Fruit fly (Drosophila melanogaster) whole organism, embryonic: ENCODE data around the gene CG6168.

Source experiments
- Antp ChIP-seq: fragments of 200-800 bp; sonication (Bioruptor generic); optimal IDR thresholded peaks from 3 replicates; lab custom pipeline; 2016; ENCODE audit warnings: missing biosample characterization, missing genetic modification characterization
- BEAF-32 ChIP-seq: fragments of 200-800 bp; sonication (Bioruptor generic); optimal IDR thresholded peaks from 3 replicates; lab custom pipeline; 2017; ENCODE audit warnings: missing biosample characterization, missing genetic modification characterization, mild to moderate bottlenecking, moderate library complexity, missing genetic modification reagents
- Bgb ChIP-seq: fragments of 200-800 bp; sonication (Bioruptor generic); IDR thresholded peaks from 2 replicates; pipeline ENCODE4 v1.3.6; 2022; ENCODE audit warnings: missing biosample characterization, missing genetic modification characterization; ENCODE audit not compliant: partially characterized antibody
- CG10147 ChIP-seq: fragments of 200-800 bp; sonication (Bioruptor generic); optimal IDR thresholded peaks from 2 replicates; lab custom pipeline; 2019; ENCODE audit warnings: missing biosample characterization, mild to moderate bottlenecking, missing genetic modification characterization, moderate library complexity
- CG10321 ChIP-seq: fragments of 200-800 bp; sonication (Bioruptor generic); IDR thresholded peaks from 2 replicates; pipeline ENCODE4 v1.3.6; 2022; ENCODE audit warnings: missing biosample characterization, missing genetic modification characterization
- CG12155 ChIP-seq: fragments of 200-800 bp; sonication (Bioruptor generic); optimal IDR thresholded peaks from 3 replicates; lab custom pipeline; 2016; ENCODE audit warnings: missing biosample characterization, missing genetic modification characterization
- CG12236 ChIP-seq: fragments of 200-800 bp; sonication (Bioruptor generic); optimal IDR thresholded peaks from 2 replicates; lab custom pipeline; 2016; ENCODE audit warnings: missing biosample characterization, missing genetic modification characterization
- CG15011 ChIP-seq: fragments of 200-800 bp; sonication (Bioruptor generic); optimal IDR thresholded peaks from 3 replicates; lab custom pipeline; 2018; ENCODE audit warnings: missing biosample characterization, mild to moderate bottlenecking, missing genetic modification characterization
- CG2120 ChIP-seq: fragments of 200-800 bp; sonication (Bioruptor generic); optimal IDR thresholded peaks from 3 replicates; lab custom pipeline; 2016; ENCODE audit warnings: missing biosample characterization, missing genetic modification characterization
- CG2202 ChIP-seq: fragments of 200-800 bp; sonication (Bioruptor generic); optimal IDR thresholded peaks from 2 replicates; lab custom pipeline; 2018; ENCODE audit warnings: missing biosample characterization, mild to moderate bottlenecking, missing genetic modification characterization
- CG3281 ChIP-seq: fragments of 200-800 bp; sonication (Bioruptor generic); optimal IDR thresholded peaks from 3 replicates; lab custom pipeline; 2017; ENCODE audit warnings: missing biosample characterization, mild to moderate bottlenecking, missing genetic modification characterization
- CG7928 ChIP-seq: fragments of 200-800 bp; sonication (Bioruptor generic); optimal IDR thresholded peaks from 2 replicates; lab custom pipeline; 2017; ENCODE audit warnings: missing biosample characterization, mild to moderate bottlenecking, missing genetic modification characterization
- CG7963 ChIP-seq: fragments of 200-800 bp; sonication (Bioruptor generic); IDR thresholded peaks from 3 replicates; pipeline ENCODE4 v1.3.6; 2022; ENCODE audit warnings: missing biosample characterization, missing genetic modification characterization; ENCODE audit not compliant: partially characterized antibody
- CG8290 ChIP-seq, 3 experiments: fragments of 200-800 bp; sonication (Bioruptor generic); optimal IDR thresholded peaks; 2 replicates each; lab custom pipeline; 2016 to 2019; ENCODE audit warnings: missing biosample characterization in 3 of 3, missing genetic modification characterization in 3 of 3, mild to moderate bottlenecking in 2 of 3, moderate library complexity in 1 of 3
- CG8478 ChIP-seq: fragments of >200 bp; optimal IDR thresholded peaks from 2 replicates; lab custom pipeline; 2018
- CG9215 ChIP-seq: fragments of 200-800 bp; sonication (Bioruptor generic); IDR thresholded peaks from 2 replicates; pipeline ENCODE4 v1.3.6; 2022; ENCODE audit warnings: missing biosample characterization, missing genetic modification characterization
- CrebB ChIP-seq: fragments of 200-800 bp; sonication (Bioruptor generic); optimal IDR thresholded peaks from 3 replicates; lab custom pipeline; 2018; ENCODE audit warnings: missing biosample characterization, mild to moderate bottlenecking, missing genetic modification characterization
- Dbx ChIP-seq: fragments of 200-800 bp; sonication (Bioruptor generic); IDR thresholded peaks from 3 replicates; pipeline ENCODE4 v1.3.6; 2022; ENCODE audit warnings: missing biosample characterization, missing genetic modification characterization
- Dek ChIP-seq: fragments of 200-800 bp; sonication (Bioruptor generic); optimal IDR thresholded peaks from 3 replicates; lab custom pipeline; 2019; ENCODE audit warnings: missing biosample characterization, mild to moderate bottlenecking, missing genetic modification characterization, moderate library complexity
- Fer1 ChIP-seq: fragments of 200-800 bp; sonication (Bioruptor generic); optimal IDR thresholded peaks from 2 replicates; lab custom pipeline; 2017; ENCODE audit warnings: missing biosample characterization, mild to moderate bottlenecking, missing genetic modification characterization
- Fer3 ChIP-seq: fragments of 200-800 bp; sonication (Bioruptor generic); optimal IDR thresholded peaks from 2 replicates; lab custom pipeline; 2018; ENCODE audit warnings: missing biosample characterization, mild to moderate bottlenecking, missing genetic modification characterization, moderate library complexity
- H2.0 ChIP-seq: fragments of 200-800 bp; sonication (Bioruptor generic); IDR thresholded peaks from 2 replicates; pipeline ENCODE4 v1.3.6; 2022; ENCODE audit warnings: missing biosample characterization, missing genetic modification characterization
- HHEX ChIP-seq: fragments of 200-800 bp; sonication (Bioruptor generic); optimal IDR thresholded peaks from 3 replicates; lab custom pipeline; 2017; ENCODE audit warnings: missing biosample characterization, mild to moderate bottlenecking, missing genetic modification characterization, missing genetic modification reagents
- HLH4C ChIP-seq: fragments of 200-800 bp; sonication (Bioruptor generic); IDR thresholded peaks from 3 replicates; pipeline ENCODE4 v1.3.6; 2022; ENCODE audit warnings: missing biosample characterization, missing genetic modification characterization; ENCODE audit not compliant: partially characterized antibody
- Hand ChIP-seq: fragments of 200-800 bp; sonication (Bioruptor generic); optimal IDR thresholded peaks from 2 replicates; lab custom pipeline; 2017; ENCODE audit warnings: mild to moderate bottlenecking, missing biosample characterization, missing genetic modification reagents, missing genetic modification characterization
- Max ChIP-seq: fragments of 200-800 bp; sonication (Bioruptor generic); optimal IDR thresholded peaks from 2 replicates; lab custom pipeline; 2016; ENCODE audit warnings: missing biosample characterization, mild to moderate bottlenecking, missing genetic modification characterization
- Med ChIP-seq: fragments of 200-800 bp; sonication (Bioruptor generic); peaks from one replicate; lab custom pipeline; 2016; ENCODE audit warnings: missing biosample characterization, missing genetic modification characterization, mild to moderate bottlenecking, inconsistent platforms, moderate library complexity
- Nf-YC ChIP-seq: fragments of 200-800 bp; optimal IDR thresholded peaks from 3 replicates; lab custom pipeline; 2019; ENCODE audit warnings: missing biosample characterization, mild to moderate bottlenecking, missing genetic modification characterization, moderate library complexity
- Sin3A ChIP-seq: fragments of >200 bp; optimal IDR thresholded peaks from 2 replicates; lab custom pipeline; 2018
- Stat92E ChIP-seq, 3 experiments: fragments of >200 bp in 2 of 3; fragments of 200-800 bp in 1 of 3; sonication (Bioruptor generic) in 1 of 3; optimal IDR thresholded peaks; 2 replicates each; lab custom pipeline; 2017 to 2019; ENCODE audit warnings: missing biosample characterization in 3 of 3, missing genetic modification characterization in 3 of 3, mild to moderate bottlenecking in 1 of 3, moderate library complexity in 1 of 3
- Tbp ChIP-seq: fragments of >200 bp; optimal IDR thresholded peaks from 2 replicates; lab custom pipeline; 2018; ENCODE audit warnings: missing biosample characterization, missing genetic modification characterization
- Xrp1 ChIP-seq: fragments of 200-800 bp; sonication (Bioruptor generic); IDR thresholded peaks from 2 replicates; pipeline ENCODE4 v1.3.6; 2022; ENCODE audit warnings: missing biosample characterization, missing genetic modification characterization
- bigmax ChIP-seq: fragments of 200-800 bp; sonication (Bioruptor generic); optimal IDR thresholded peaks from 2 replicates; lab custom pipeline; 2018; ENCODE audit warnings: missing biosample characterization, mild to moderate bottlenecking, missing genetic modification characterization
- bowl ChIP-seq: fragments of 200-800 bp; sonication (Bioruptor generic); IDR thresholded peaks from 2 replicates; pipeline ENCODE4 v1.3.6; 2022; ENCODE audit warnings: missing biosample characterization, missing genetic modification characterization
- cg ChIP-seq: fragments of 200-800 bp; sonication (Bioruptor generic); optimal IDR thresholded peaks from 3 replicates; lab custom pipeline; 2019; ENCODE audit warnings: missing biosample characterization, mild to moderate bottlenecking, missing genetic modification characterization, moderate library complexity
- corto ChIP-seq: fragments of 200-800 bp; sonication (Bioruptor generic); optimal IDR thresholded peaks from 2 replicates; lab custom pipeline; 2016; ENCODE audit warnings: missing biosample characterization, mild to moderate bottlenecking, missing genetic modification characterization, moderate library complexity
- dmrt99B ChIP-seq: fragments of 200-800 bp; sonication (Bioruptor generic); optimal IDR thresholded peaks from 2 replicates; lab custom pipeline; 2018; ENCODE audit warnings: missing biosample characterization, mild to moderate bottlenecking, missing genetic modification characterization, moderate library complexity
- inv ChIP-seq: fragments of 200-800 bp; sonication (Bioruptor generic); IDR thresholded peaks from 2 replicates; pipeline ENCODE4 v1.3.6; 2022; ENCODE audit warnings: missing biosample characterization, missing genetic modification characterization; ENCODE audit not compliant: partially characterized antibody
- lov ChIP-seq, 2 experiments: fragments of 200-800 bp in 1 of 2; fragments of >200 bp in 1 of 2; sonication (Bioruptor generic) in 1 of 2; IDR thresholded peaks in 1 of 2; optimal IDR thresholded peaks in 1 of 2; 2 replicates in 1 of 2; 3 replicates in 1 of 2; pipeline versions ENCODE4 v1.3.6 to Lab custom; 2017 to 2022; ENCODE audit warnings: missing biosample characterization in 1 of 2, missing genetic modification characterization in 1 of 2
- luna ChIP-seq: fragments of 200-800 bp; sonication (Bioruptor generic); optimal IDR thresholded peaks from 2 replicates; lab custom pipeline; 2016; ENCODE audit warnings: missing biosample characterization, missing genetic modification characterization
- run ChIP-seq: fragments of 200-800 bp; sonication (Bioruptor generic); optimal IDR thresholded peaks from 3 replicates; lab custom pipeline; 2018; ENCODE audit warnings: missing biosample characterization, mild to moderate bottlenecking, missing genetic modification characterization
- slou ChIP-seq: fragments of 200-800 bp; sonication (Bioruptor generic); optimal IDR thresholded peaks from 3 replicates; lab custom pipeline; 2016; ENCODE audit warnings: missing biosample characterization, missing genetic modification characterization
- sr ChIP-seq: fragments of 200-800 bp; sonication (Bioruptor generic); IDR thresholded peaks from 3 replicates; pipeline ENCODE4 v1.3.6; 2022; ENCODE audit warnings: missing biosample characterization, missing genetic modification characterization
- tap ChIP-seq: fragments of 200-800 bp; optimal IDR thresholded peaks from 3 replicates; lab custom pipeline; 2019; ENCODE audit warnings: missing biosample characterization, mild to moderate bottlenecking, missing genetic modification characterization, moderate library complexity
- tio ChIP-seq: fragments of 200-800 bp; sonication (Bioruptor generic); optimal IDR thresholded peaks from 2 replicates; lab custom pipeline; 2017; ENCODE audit warnings: missing biosample characterization, missing genetic modification characterization, inconsistent platforms
- twi ChIP-seq: fragments of 200-800 bp; optimal IDR thresholded peaks from 2 replicates; lab custom pipeline; 2019; ENCODE audit warnings: missing biosample characterization, mild to moderate bottlenecking, missing genetic modification characterization, moderate library complexity
- unc-4 ChIP-seq: fragments of 200-800 bp; sonication (Bioruptor generic); IDR thresholded peaks from 2 replicates; pipeline ENCODE4 v1.3.6; 2022; ENCODE audit warnings: missing biosample characterization, missing genetic modification characterization; ENCODE audit not compliant: partially characterized antibody

CG6168 gene

DNA sequence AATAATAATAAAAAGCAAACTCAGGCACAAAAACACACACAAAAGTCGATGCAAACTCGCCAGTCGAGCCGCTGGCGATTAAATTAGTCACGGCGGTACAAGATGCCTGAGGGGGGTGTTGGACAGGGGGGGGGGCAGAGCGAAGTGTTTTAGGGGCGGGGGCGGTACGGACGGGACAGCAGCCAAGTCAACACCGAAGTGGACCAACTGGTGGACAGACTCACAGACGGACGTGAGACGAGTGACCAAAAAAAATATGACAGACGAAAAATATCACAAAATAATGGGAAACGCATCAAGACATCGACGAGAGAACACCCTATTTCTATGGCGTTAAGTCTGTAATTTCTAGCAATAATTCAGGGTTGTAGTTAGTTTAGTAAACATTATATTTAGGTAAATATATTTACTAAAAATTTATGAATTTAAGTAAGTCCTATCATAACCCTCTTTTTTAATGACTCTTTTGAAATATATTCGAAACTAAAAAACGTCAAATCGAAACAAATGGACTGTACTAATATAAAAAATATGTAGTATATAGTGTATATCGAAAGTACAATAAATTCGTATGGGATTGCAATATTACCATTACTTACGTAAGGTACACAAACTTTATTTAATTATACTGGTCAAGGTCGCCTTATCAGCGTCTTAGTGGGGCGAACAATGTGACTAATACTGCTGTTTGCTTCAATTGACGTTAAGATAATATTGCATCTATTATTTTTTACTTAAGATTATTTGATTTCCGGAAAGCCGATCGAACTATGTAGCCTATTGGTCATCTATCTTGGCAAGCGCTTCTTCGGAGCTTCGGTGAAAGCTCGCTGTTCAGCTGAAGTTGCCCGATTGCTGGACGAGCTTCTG lies 30.0 kb downstream of the CG6168 start (continued):
- peak; percentile 11 for TF ChIP-seq CG10147 (GFP tag; lab: Kevin White, UChicago)
- 0 out of 3 replicates have a peak, but pooled peaks have one; percentile 7 for TF ChIP-seq HLH4C (GFP tag; lab: Robert Waterston, UW)
- no peak for TF ChIP-seq CG2120 (GFP tag; lab: Kevin White, UChicago)
- TF ChIP-seq Sin3A: no peak
- TF ChIP-seq tap: peak; percentile 43
- 0 out of 2 replicates have a peak, but pooled peaks have one; percentile 11 for TF ChIP-seq CG9215
- TF ChIP-seq CG10321: no peak
- TF ChIP-seq BEAF-32 (GFP tag; lab: Kevin White, UChicago): no peak
- no peak for TF ChIP-seq CG8290 (GFP tag; optimal IDR thresholded peaks at IDR 0.05; lab: Kevin White, UChicago)
- peak in 1 of 2 experiments; percentile 74 for TF ChIP-seq CG8290 (tag; optimal IDR thresholded peaks at IDR 0.05; lab: Kevin White, UChicago)
- peak; percentile 28 for TF ChIP-seq CrebB (tag; lab: Kevin White, UChicago)
- TF ChIP-seq H2.0 (GFP tag; lab: Robert Waterston, UW): peak; percentile 44; the same call in 1 of the 2 replicates
- TF ChIP-seq Bgb (GFP tag; lab: Robert Waterston, UW): no peak
- TF ChIP-seq CG15011 (GFP tag; lab: Kevin White, UChicago): no peak
- no peak for TF ChIP-seq Hand (GFP tag; lab: Kevin White, UChicago)
- TF ChIP-seq unc-4: no peak
- no peak for TF ChIP-seq Stat92E (GFP tag; optimal IDR thresholded peaks at IDR 0.05; lab: Kevin White, UChicago)
- TF ChIP-seq Max: no peak
- no peak for TF ChIP-seq Nf-YC
- no peak for TF ChIP-seq inv (GFP tag; lab: Robert Waterston, UW)
- peak; percentile 65 for TF ChIP-seq dmrt99B (tag; lab: Kevin White, UChicago)
- TF ChIP-seq lov (optimal IDR thresholded peaks at IDR 0.05; lab: Kevin White, UChicago): no peak
- TF ChIP-seq lov (GFP tag; IDR thresholded peaks at IDR 0.05; lab: Robert Waterston, UW): no peak
- TF ChIP-seq cg (GFP tag; lab: Kevin White, UChicago): no peak
- no peak for TF ChIP-seq bigmax (GFP tag; lab: Kevin White, UChicago)
- no peak for TF ChIP-seq twi (tag; lab: Kevin White, UChicago)
- no peak for TF ChIP-seq run
- no peak for TF ChIP-seq Tbp (GFP tag; lab: Kevin White, UChicago)
- no peak for TF ChIP-seq Dek (tag; lab: Kevin White, UChicago)
- no peak for TF ChIP-seq luna (GFP tag; lab: Kevin White, UChicago)
- TF ChIP-seq corto (GFP tag; lab: Kevin White, UChicago): no peak
- TF ChIP-seq Antp (GFP tag; lab: Kevin White, UChicago): no peak
- TF ChIP-seq CG8478: no peak
- no peak for TF ChIP-seq HHEX (GFP tag; lab: Kevin White, UChicago)
- TF ChIP-seq Fer3 (tag; lab: Kevin White, UChicago): peak; percentile 20
- TF ChIP-seq slou (GFP tag; lab: Kevin White, UChicago): no peak
- TF ChIP-seq Fer1 (GFP tag; lab: Kevin White, UChicago): no peak
- TF ChIP-seq CG3281 (GFP tag; lab: Kevin White, UChicago): peak; percentile 39
- no peak for TF ChIP-seq CG7963 (GFP tag; lab: Robert Waterston, UW)
- TF ChIP-seq CG7928: no peak
- no peak for TF ChIP-seq tio (GFP tag; lab: Kevin White, UChicago)
- no peak for TF ChIP-seq CG2202 (tag; lab: Kevin White, UChicago)
- peak; percentile 70 for TF ChIP-seq Dbx
- peak; percentile 51; the same call in 1 of the 2 replicates for TF ChIP-seq Xrp1 (GFP tag; lab: Robert Waterston, UW)
- TF ChIP-seq CG12155 (GFP tag; lab: Kevin White, UChicago): peak; percentile 4
- no peak for TF ChIP-seq Med (GFP tag; lab: Kevin White, UChicago)
- TF ChIP-seq CG12236 (GFP tag; lab: Kevin White, UChicago): no peak
- 0 out of 3 replicates have a peak, but pooled peaks have one; percentile 52 for TF ChIP-seq sr (GFP tag; lab: Robert Waterston, UW)
- no peak for TF ChIP-seq bowl (GFP tag; lab: Robert Waterston, UW)
